2 worm cellular contexts compared by ENCODE assay signal in the genomic region with DNA sequence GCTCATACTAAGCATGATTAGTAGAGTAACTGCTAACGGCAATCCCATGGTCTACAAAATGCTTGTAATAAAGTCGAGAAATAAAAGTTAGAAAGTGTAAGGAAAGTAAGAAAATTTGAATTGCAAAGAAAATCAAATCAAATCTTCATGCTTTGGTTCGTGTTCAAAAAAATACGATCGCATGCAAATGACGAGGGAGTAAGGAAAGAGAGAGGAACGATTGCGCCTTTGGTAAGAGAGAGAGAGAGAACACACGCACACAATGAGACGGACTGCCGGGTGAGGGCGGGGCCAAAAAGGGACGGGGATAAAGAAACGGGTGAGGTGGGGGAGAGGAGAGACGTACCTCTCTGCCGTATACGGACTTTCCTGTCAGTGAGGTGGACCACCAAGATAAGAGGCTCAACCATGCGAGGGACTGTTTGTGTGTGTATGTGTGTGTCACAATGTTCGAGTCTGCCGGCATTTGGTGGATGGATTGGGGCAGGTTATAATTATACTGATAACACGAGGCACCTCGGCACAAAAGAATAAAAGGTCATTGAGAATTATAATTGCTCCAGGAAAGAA.
TF ChIP-seq lines count a peak whose summit lies in the region.

igcm-3 (minus strand) TSS at position 51 of the 570 bp plus-strand sequence.

TF ChIP-seq in whole organism, L4 larva, 104 proteins besides CTCF, POLR2A, EP300 and RAD21 (continued from another document):
- TF ChIP-seq ZK337.2 (GFP tag; IDR thresholded peaks at IDR 0.05; lab: Robert Waterston, UW), result 0 out of 2 replicates have a peak, but pooled peaks have one; percentile 26
- no peak for TF ChIP-seq tra-1 (GFP tag; IDR thresholded peaks at IDR 0.05; lab: Robert Waterston, UW)
- TF ChIP-seq aha-1 (tag; lab: Kevin White, UChicago), result peak; percentile 96
- TF ChIP-seq nhr-48 (tag; optimal IDR thresholded peaks at IDR 0.05; lab: Kevin White, UChicago), result no peak
- no peak for TF ChIP-seq dmd-6 (GFP tag; IDR thresholded peaks at IDR 0.05; lab: Robert Waterston, UW)
- no peak for TF ChIP-seq pha-4 (GFP tag; IDR thresholded peaks at IDR 0.05; lab: Robert Waterston, UW)
- TF ChIP-seq pha-4 (tag; optimal IDR thresholded peaks at IDR 0.05; lab: Kevin White, UChicago), result no peak
- TF ChIP-seq D1046.2 (GFP tag; IDR thresholded peaks at IDR 0.05; lab: Robert Waterston, UW), result no peak
- TF ChIP-seq dmd-9 (GFP tag; IDR thresholded peaks at IDR 0.05; lab: Robert Waterston, UW), result no peak
- TF ChIP-seq lin-1 (GFP tag; IDR thresholded peaks at IDR 0.05; lab: Robert Waterston, UW), result no peak
- TF ChIP-seq nhr-6 (tag; optimal IDR thresholded peaks at IDR 0.05; lab: Kevin White, UChicago), result no peak
- TF ChIP-seq lim-7 (GFP tag; IDR thresholded peaks at IDR 0.05; lab: Robert Waterston, UW), result no peak
- TF ChIP-seq mxl-2 (GFP tag; conservative IDR thresholded peaks at IDR 0.05; lab: Robert Waterston, UW), result no peak
- TF ChIP-seq ces-1 (GFP tag; optimal IDR thresholded peaks at IDR 0.05; lab: Kevin White, UChicago), result no peak
- TF ChIP-seq nhr-25 (tag; optimal IDR thresholded peaks at IDR 0.05; lab: Kevin White, UChicago; ENCODE audit: borderline replicate concordance, insufficient read depth), result no peak
- TF ChIP-seq lin-29 (GFP tag; IDR thresholded peaks at IDR 0.05; lab: Robert Waterston, UW), result no peak
- no peak for TF ChIP-seq fkh-10 (GFP tag; optimal IDR thresholded peaks at IDR 0.05; lab: Kevin White, UChicago)
- no peak for TF ChIP-seq attf-4 (tag; optimal IDR thresholded peaks at IDR 0.05; lab: Kevin White, UChicago)
TF ChIP-seq in whole organism, L4 larva: peak in this region for 5.

TF ChIP-seq in whole organism, mixed stage, embryonic, 35 proteins besides CTCF, POLR2A, EP300 and RAD21 (continued from another document):
- TF ChIP-seq unc-39 (tag; optimal IDR thresholded peaks at IDR 0.05; lab: Kevin White, UChicago), result no peak
- TF ChIP-seq bed-3 (GFP tag; optimal IDR thresholded peaks at IDR 0.05; lab: Kevin White, UChicago), result no peak
- TF ChIP-seq M03D4.4 (tag; optimal IDR thresholded peaks at IDR 0.05; lab: Kevin White, UChicago), result no peak
- no peak for TF ChIP-seq lsy-2 (tag; optimal IDR thresholded peaks at IDR 0.05; lab: Kevin White, UChicago)
- TF ChIP-seq drap-1 (GFP tag; optimal IDR thresholded peaks at IDR 0.05; lab: Kevin White, UChicago), result no peak
- TF ChIP-seq mep-1 (tag; optimal IDR thresholded peaks at IDR 0.05; lab: Kevin White, UChicago), result no peak
- no peak for TF ChIP-seq sem-2 (GFP tag; optimal IDR thresholded peaks at IDR 0.05; lab: Kevin White, UChicago)
- TF ChIP-seq nhr-12 (tag; optimal IDR thresholded peaks at IDR 0.05; lab: Kevin White, UChicago), result no peak
- no peak for TF ChIP-seq nhr-76 (tag; optimal IDR thresholded peaks at IDR 0.05; lab: Kevin White, UChicago)
- TF ChIP-seq ham-2 (GFP tag; optimal IDR thresholded peaks at IDR 0.05; lab: Kevin White, UChicago), result no peak
- no peak for TF ChIP-seq blmp-1 (tag; optimal IDR thresholded peaks at IDR 0.05; lab: Kevin White, UChicago)
TF ChIP-seq in whole organism, mixed stage, embryonic: peak in this region for 4.
